Fruit fly (Drosophila melanogaster): Measurements from ENCODE around the gene CG34263.

Gene CG34263

DNA sequence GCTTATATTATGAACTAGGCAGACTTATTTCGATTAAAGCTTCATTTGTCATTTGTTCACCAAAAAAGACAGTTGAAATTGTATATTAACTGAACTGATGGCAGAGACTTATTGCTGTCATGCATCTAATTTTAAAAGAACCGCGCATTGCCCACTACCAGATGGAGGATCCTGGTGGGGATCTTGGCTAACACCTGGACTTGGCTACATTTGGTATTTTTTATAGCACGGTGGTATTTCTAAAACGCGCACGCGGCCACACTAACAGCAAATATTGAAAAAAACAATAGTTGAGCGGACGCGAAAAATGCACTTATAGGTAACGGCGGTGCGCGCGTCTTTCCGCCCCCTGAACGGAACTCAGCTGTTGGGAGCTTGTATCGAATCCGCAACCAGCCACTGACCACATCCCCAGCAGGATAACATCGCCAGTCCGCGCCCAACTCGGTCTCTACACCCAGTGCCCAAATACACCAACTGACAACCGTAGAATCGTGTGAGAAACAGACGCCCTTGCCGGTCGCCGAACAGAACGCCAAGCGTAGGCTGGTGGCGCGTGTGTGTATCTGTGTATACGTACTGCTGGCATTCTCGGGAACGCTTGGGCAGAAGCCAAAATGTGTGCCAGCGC, 26.6 kb upstream of the CG34263 start (continued):
- TF ChIP-seq Max (GFP tag; optimal IDR thresholded peaks at IDR 0.05) = peak; percentile 9
- TF ChIP-seq CG2889 (GFP tag; IDR thresholded peaks at IDR 0.05) = no peak
- TF ChIP-seq dpn (GFP tag; optimal IDR thresholded peaks at IDR 0.05) = peak in 1 of 2 experiments; percentile 10
- no peak for TF ChIP-seq gsb-n (tag; optimal IDR thresholded peaks at IDR 0.05)
- TF ChIP-seq gem (tag; optimal IDR thresholded peaks at IDR 0.05) = no peak
- TF ChIP-seq Doc3 (GFP tag; IDR thresholded peaks at IDR 0.05; ENCODE audit: partially characterized antibody) = no peak
- TF ChIP-seq CG5953 (GFP tag; IDR thresholded peaks at IDR 0.05) = no peak
- no peak for TF ChIP-seq Lpt (GFP tag; optimal IDR thresholded peaks at IDR 0.05)
- no peak for TF ChIP-seq CG17328 (GFP tag; IDR thresholded peaks at IDR 0.05)
- 0 out of 3 replicates have a peak, but pooled peaks have one; percentile 7 for TF ChIP-seq CG6791 (GFP tag; IDR thresholded peaks at IDR 0.05; ENCODE audit: partially characterized antibody)
- no peak for TF ChIP-seq Lim3 (GFP tag; IDR thresholded peaks at IDR 0.05)
- peak; percentile 18 for TF ChIP-seq CG6683 (GFP tag; optimal IDR thresholded peaks at IDR 0.05)
- no peak for TF ChIP-seq wek (GFP tag; optimal IDR thresholded peaks at IDR 0.05)
- no peak for TF ChIP-seq CG31388 (GFP tag; optimal IDR thresholded peaks at IDR 0.05)
- no peak for TF ChIP-seq vfl (GFP tag; optimal IDR thresholded peaks at IDR 0.05)
- no peak for TF ChIP-seq dan (GFP tag; IDR thresholded peaks at IDR 0.05)
- no peak for TF ChIP-seq Bteb2 (GFP tag; optimal IDR thresholded peaks at IDR 0.05)
- TF ChIP-seq GATAe (GFP tag; conservative IDR thresholded peaks at IDR 0.05) = no peak
- no peak for TF ChIP-seq CG8089 (GFP tag; optimal IDR thresholded peaks at IDR 0.05)
- TF ChIP-seq H15 (GFP tag; IDR thresholded peaks at IDR 0.05) = 0 out of 3 replicates have a peak, but pooled peaks have one; percentile 6
- no peak for TF ChIP-seq btn (GFP tag; optimal IDR thresholded peaks at IDR 0.05)
- TF ChIP-seq fu2 (GFP tag; optimal IDR thresholded peaks at IDR 0.05) = no peak
- no peak for TF ChIP-seq pum (GFP tag; optimal IDR thresholded peaks at IDR 0.05)
- no peak for TF ChIP-seq Trl (optimal IDR thresholded peaks at IDR 0.05)
- no peak for TF ChIP-seq Trl (GFP tag; optimal IDR thresholded peaks at IDR 0.05)
- TF ChIP-seq Elba2 (GFP tag; optimal IDR thresholded peaks at IDR 0.05) = peak; percentile 59
- TF ChIP-seq CG6765 (GFP tag; optimal IDR thresholded peaks at IDR 0.05) = no peak
- TF ChIP-seq pb (GFP tag; optimal IDR thresholded peaks at IDR 0.05) = no peak
- no peak for TF ChIP-seq tgo (GFP tag; IDR thresholded peaks at IDR 0.05)
- TF ChIP-seq Optix (GFP tag; IDR thresholded peaks at IDR 0.05) = no peak
- TF ChIP-seq lab (GFP tag; optimal IDR thresholded peaks at IDR 0.05) = peak; percentile 60
- TF ChIP-seq tio (GFP tag; optimal IDR thresholded peaks at IDR 0.05) = no peak
- no peak for TF ChIP-seq H2.0 (GFP tag; IDR thresholded peaks at IDR 0.05)
- peak; percentile 84 for TF ChIP-seq CG12659 (GFP tag; optimal IDR thresholded peaks at IDR 0.05)
- no peak for TF ChIP-seq CG5245 (GFP tag; optimal IDR thresholded peaks at IDR 0.05)
- no peak for TF ChIP-seq Spps (tag; optimal IDR thresholded peaks at IDR 0.05)
- no peak for TF ChIP-seq cas (GFP tag; IDR thresholded peaks at IDR 0.05)
- no peak for TF ChIP-seq TFAM (GFP tag; optimal IDR thresholded peaks at IDR 0.05)
- TF ChIP-seq ranshi (GFP tag; IDR thresholded peaks at IDR 0.05) = no peak
- TF ChIP-seq CG7372 (GFP tag; IDR thresholded peaks at IDR 0.05) = no peak
- no peak for TF ChIP-seq lbe (GFP tag; optimal IDR thresholded peaks at IDR 0.05)
- TF ChIP-seq ewg (GFP tag; optimal IDR thresholded peaks at IDR 0.05) = peak; percentile 95
- no peak for TF ChIP-seq CG18476 (GFP tag; optimal IDR thresholded peaks at IDR 0.05)
- TF ChIP-seq ro (GFP tag; IDR thresholded peaks at IDR 0.05) = no peak
- no peak for TF ChIP-seq Blimp-1 (GFP tag; optimal IDR thresholded peaks at IDR 0.05)
- TF ChIP-seq ems (GFP tag; optimal IDR thresholded peaks at IDR 0.05) = no peak
- peak; percentile 29 for TF ChIP-seq CG15601 (tag; optimal IDR thresholded peaks at IDR 0.05)
- TF ChIP-seq vnd (GFP tag; IDR thresholded peaks at IDR 0.05; ENCODE audit: partially characterized antibody) = no peak
- peak; percentile 40; the same call in 1 of the 3 replicates for TF ChIP-seq CG17361 (GFP tag; IDR thresholded peaks at IDR 0.05)
- no peak for TF ChIP-seq wdn (GFP tag; IDR thresholded peaks at IDR 0.05)
- no peak for TF ChIP-seq eyg (GFP tag; optimal IDR thresholded peaks at IDR 0.05)
- no peak for TF ChIP-seq CG10366 (GFP tag; IDR thresholded peaks at IDR 0.05)

Data from whole organism, embryonic.